Fruit fly (Drosophila melanogaster) whole organism, pupa: ENCODE results near the gene Fum3.

Experiments used
- CG32121 ChIP-seq: fragments of 200-800 bp; sonication (Bioruptor generic); IDR thresholded peaks from 2 replicates; pipeline ENCODE4 v1.3.6; 2022; ENCODE audit warnings: missing biosample characterization, missing genetic modification characterization
- CG8159 ChIP-seq: fragments of 200-800 bp; sonication (Bioruptor generic); optimal IDR thresholded peaks from 3 replicates; lab custom pipeline; 2018; ENCODE audit warnings: missing biosample characterization, mild to moderate bottlenecking, missing genetic modification characterization, moderate library complexity
- Ets98B ChIP-seq: fragments of 200-800 bp; sonication (Bioruptor generic); IDR thresholded peaks from 2 replicates; pipeline ENCODE4 v1.3.6; 2022; ENCODE audit warnings: missing biosample characterization, missing genetic modification characterization
- rn ChIP-seq: fragments of 200-800 bp; sonication (Bioruptor generic); IDR thresholded peaks from 2 replicates; pipeline ENCODE4 v1.3.6; 2022; ENCODE audit warnings: missing biosample characterization, missing genetic modification characterization

DNA sequence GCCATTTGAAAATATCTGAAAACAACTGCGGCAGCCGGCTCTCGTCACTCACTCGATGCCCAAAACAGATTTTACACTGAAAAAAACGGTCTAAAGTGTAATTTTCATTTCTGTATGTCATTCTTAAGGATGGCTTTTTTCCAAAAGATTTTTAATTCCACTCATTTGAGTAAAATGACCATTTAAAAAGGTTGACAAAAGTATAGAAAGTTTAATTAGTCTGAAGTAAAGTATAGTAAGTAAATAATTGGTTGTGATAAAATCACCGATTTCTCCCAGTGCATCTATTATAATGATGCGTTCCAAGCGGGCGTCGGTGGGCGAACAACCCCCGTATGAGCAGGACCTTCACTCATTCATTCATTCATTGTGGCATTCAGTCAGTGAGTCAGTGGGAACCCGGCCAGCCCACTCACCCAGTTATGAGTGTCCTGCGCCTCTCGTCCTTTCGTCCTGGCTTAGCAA is 43.3 kb downstream of the Fum3 start:
- peak; percentile 47 for TF ChIP-seq CG8159
- no peak for TF ChIP-seq CG32121 (GFP tag; lab: Robert Waterston, UW)
- TF ChIP-seq rn = no peak
- TF ChIP-seq Ets98B = no peak
